Fruit fly (Drosophila melanogaster) whole organism, embryonic: ENCODE data around the gene AstA-R1.

ENCODE experiments used
- Asciz ChIP-seq: fragments of 200-800 bp; sonication (Bioruptor generic); optimal IDR thresholded peaks from 2 replicates; lab custom pipeline; 2017; ENCODE audit warnings: missing biosample characterization, mild to moderate bottlenecking, missing genetic modification characterization, missing genetic modification reagents
- CG1024 ChIP-seq: fragments of 200-800 bp; sonication (Bioruptor generic); IDR thresholded peaks from 2 replicates; pipeline ENCODE4 v1.3.6; 2022; ENCODE audit warnings: missing biosample characterization, missing genetic modification characterization
- CG10565 ChIP-seq: fragments of 200-800 bp; sonication (Bioruptor generic); optimal IDR thresholded peaks from 3 replicates; lab custom pipeline; 2016; ENCODE audit warnings: missing biosample characterization, mild to moderate bottlenecking, missing genetic modification characterization
- CG11456 ChIP-seq: fragments of 200-800 bp; sonication (Bioruptor generic); IDR thresholded peaks from 3 replicates; pipeline ENCODE4 v1.3.6; 2022; ENCODE audit warnings: missing biosample characterization, missing genetic modification characterization
- CG12659 ChIP-seq: fragments of 200-800 bp; sonication (Bioruptor generic); optimal IDR thresholded peaks from 3 replicates; lab custom pipeline; 2017; ENCODE audit warnings: mild to moderate bottlenecking, missing biosample characterization, missing genetic modification reagents, missing genetic modification characterization
- CG13424 ChIP-seq: fragments of 200-800 bp; sonication (Bioruptor generic); optimal IDR thresholded peaks from 2 replicates; lab custom pipeline; 2019; ENCODE audit warnings: missing biosample characterization, mild to moderate bottlenecking, missing genetic modification characterization, moderate library complexity
- CG14441 ChIP-seq: fragments of 200-800 bp; sonication (Bioruptor generic); IDR thresholded peaks from 2 replicates; pipeline ENCODE4 v1.3.6; 2022; ENCODE audit warnings: missing biosample characterization, missing genetic modification characterization
- CG1647 ChIP-seq: fragments of 200-800 bp; sonication (Bioruptor generic); optimal IDR thresholded peaks from 3 replicates; lab custom pipeline; 2016; ENCODE audit warnings: missing biosample characterization, missing genetic modification characterization
- CG17612 ChIP-seq: fragments of 200-800 bp; sonication (Bioruptor generic); IDR thresholded peaks from 2 replicates; pipeline ENCODE4 v1.3.6; 2022; ENCODE audit warnings: missing biosample characterization, missing genetic modification characterization
- CG17802 ChIP-seq: fragments of 200-800 bp; sonication (Bioruptor generic); optimal IDR thresholded peaks from 2 replicates; lab custom pipeline; 2018; ENCODE audit warnings: missing biosample characterization, mild to moderate bottlenecking, missing genetic modification characterization, moderate library complexity
- CG17912 ChIP-seq: fragments of 200-800 bp; sonication (Bioruptor generic); optimal IDR thresholded peaks from 2 replicates; lab custom pipeline; 2018; ENCODE audit warnings: missing biosample characterization, mild to moderate bottlenecking, missing genetic modification characterization
- CG18011 ChIP-seq: fragments of 200-800 bp; sonication (Bioruptor generic); optimal IDR thresholded peaks from 2 replicates; lab custom pipeline; 2017; ENCODE audit warnings: missing biosample characterization, missing genetic modification characterization, mild to moderate bottlenecking, moderate library complexity, missing genotype
- CG18764 ChIP-seq: fragments of 200-800 bp; sonication (Bioruptor generic); optimal IDR thresholded peaks from 3 replicates; lab custom pipeline; 2016; ENCODE audit warnings: missing biosample characterization, missing genetic modification characterization
- CG30403 ChIP-seq: fragments of 200-800 bp; sonication (Bioruptor generic); optimal IDR thresholded peaks from 3 replicates; lab custom pipeline; 2016; ENCODE audit warnings: missing biosample characterization, missing genetic modification characterization
- CG3065 ChIP-seq: fragments of 200-800 bp; sonication (Bioruptor generic); optimal IDR thresholded peaks from 2 replicates; lab custom pipeline; 2016; ENCODE audit warnings: missing biosample characterization, missing genetic modification characterization
- CG32532 ChIP-seq: fragments of 200-800 bp; sonication (Bioruptor generic); IDR thresholded peaks from 2 replicates; pipeline ENCODE4 v1.3.6; 2022; ENCODE audit warnings: missing biosample characterization, missing genetic modification characterization
- CG3407 ChIP-seq: fragments of 200-800 bp; sonication (Bioruptor generic); optimal IDR thresholded peaks from 2 replicates; lab custom pipeline; 2018; ENCODE audit warnings: missing biosample characterization, mild to moderate bottlenecking, missing genetic modification characterization
- CG34224 ChIP-seq: fragments of 200-800 bp; sonication (Bioruptor generic); IDR thresholded peaks from 3 replicates; pipeline ENCODE4 v1.3.6; 2022; ENCODE audit warnings: missing biosample characterization, missing genetic modification characterization; ENCODE audit not compliant: partially characterized antibody
- CG4282 ChIP-seq: fragments of 200-800 bp; sonication (Bioruptor generic); optimal IDR thresholded peaks from 2 replicates; lab custom pipeline; 2016; ENCODE audit warnings: missing biosample characterization, missing genetic modification characterization
- CG4707 ChIP-seq: fragments of 200-800 bp; sonication (Bioruptor generic); optimal IDR thresholded peaks from 2 replicates; lab custom pipeline; 2018; ENCODE audit warnings: missing biosample characterization, mild to moderate bottlenecking, missing genetic modification characterization, moderate library complexity
- CG6765 ChIP-seq: fragments of 200-800 bp; sonication (Bioruptor generic); optimal IDR thresholded peaks from 3 replicates; lab custom pipeline; 2017; ENCODE audit warnings: missing biosample characterization, mild to moderate bottlenecking, missing genetic modification characterization
- CG6791 ChIP-seq: fragments of 200-800 bp; sonication (Bioruptor generic); IDR thresholded peaks from 3 replicates; pipeline ENCODE4 v1.3.6; 2022; ENCODE audit warnings: missing biosample characterization, missing genetic modification characterization; ENCODE audit not compliant: partially characterized antibody
- CG7357 ChIP-seq: fragments of 200-800 bp; sonication (Bioruptor generic); IDR thresholded peaks from 3 replicates; pipeline ENCODE4 v1.3.6; 2022; ENCODE audit warnings: missing biosample characterization, missing genetic modification characterization
- CG8290 ChIP-seq, 3 experiments: fragments of 200-800 bp; sonication (Bioruptor generic); optimal IDR thresholded peaks; 2 replicates each; lab custom pipeline; 2016 to 2019; ENCODE audit warnings: missing biosample characterization in 3 of 3, missing genetic modification characterization in 3 of 3, mild to moderate bottlenecking in 2 of 3, moderate library complexity in 1 of 3
- CG8944 ChIP-seq: fragments of 200-800 bp; sonication (Bioruptor generic); optimal IDR thresholded peaks from 3 replicates; lab custom pipeline; 2016; ENCODE audit warnings: missing biosample characterization, missing genetic modification characterization
- CG9932 ChIP-seq: fragments of 200-800 bp; sonication (Bioruptor generic); IDR thresholded peaks from 2 replicates; pipeline ENCODE4 v1.3.6; 2022; ENCODE audit warnings: missing biosample characterization, missing genetic modification characterization
- CkIIα-i1 ChIP-seq: fragments of 200-800 bp; sonication (Bioruptor generic); IDR thresholded peaks from 2 replicates; pipeline ENCODE4 v1.3.6; 2022; ENCODE audit warnings: missing biosample characterization, missing genetic modification characterization
- D19B ChIP-seq: fragments of 200-800 bp; sonication (Bioruptor generic); optimal IDR thresholded peaks from 2 replicates; lab custom pipeline; 2017; ENCODE audit warnings: missing biosample characterization, mild to moderate bottlenecking, missing genetic modification characterization
- Doc3 ChIP-seq: fragments of 200-800 bp; sonication (Bioruptor generic); IDR thresholded peaks from 3 replicates; pipeline ENCODE4 v1.3.6; 2022; ENCODE audit warnings: missing biosample characterization, missing genetic modification characterization; ENCODE audit not compliant: partially characterized antibody
- Hr78 ChIP-seq, 2 experiments: fragments of 200-800 bp in 1 of 2; fragments of >200 bp in 1 of 2; sonication (Bioruptor generic) in 1 of 2; optimal IDR thresholded peaks; 2 replicates each; lab custom pipeline; 2017 to 2019; ENCODE audit warnings: missing biosample characterization in 2 of 2, missing genetic modification characterization in 2 of 2, mild to moderate bottlenecking in 1 of 2, moderate library complexity in 1 of 2
- Meics ChIP-seq: fragments of 200-800 bp; sonication (Bioruptor generic); optimal IDR thresholded peaks from 2 replicates; lab custom pipeline; 2017; ENCODE audit warnings: missing biosample characterization, mild to moderate bottlenecking, missing genetic modification characterization
- Nf-YC ChIP-seq: fragments of 200-800 bp; optimal IDR thresholded peaks from 3 replicates; lab custom pipeline; 2019; ENCODE audit warnings: missing biosample characterization, mild to moderate bottlenecking, missing genetic modification characterization, moderate library complexity
- PHDP ChIP-seq: fragments of 200-800 bp; sonication (Bioruptor generic); optimal IDR thresholded peaks from 3 replicates; lab custom pipeline; 2018; ENCODE audit warnings: missing biosample characterization, mild to moderate bottlenecking, missing genetic modification characterization, moderate library complexity
- Sry-δ ChIP-seq: fragments of 200-800 bp; sonication (Bioruptor generic); optimal IDR thresholded peaks from 2 replicates; lab custom pipeline; 2016; ENCODE audit warnings: missing biosample characterization, missing genetic modification characterization
- Xrp1 ChIP-seq: fragments of 200-800 bp; sonication (Bioruptor generic); IDR thresholded peaks from 2 replicates; pipeline ENCODE4 v1.3.6; 2022; ENCODE audit warnings: missing biosample characterization, missing genetic modification characterization
- aop ChIP-seq: fragments of 200-800 bp; sonication (Bioruptor generic); IDR thresholded peaks from 2 replicates; pipeline ENCODE4 v1.3.6; 2022; ENCODE audit warnings: missing biosample characterization, missing genetic modification characterization
- chinmo ChIP-seq: fragments of 200-800 bp; sonication (Bioruptor generic); IDR thresholded peaks from 4 replicates; pipeline ENCODE4 v1.3.6; 2022; ENCODE audit warnings: missing biosample characterization, missing genetic modification characterization; ENCODE audit not compliant: partially characterized antibody
- chn ChIP-seq: fragments of 200-800 bp; sonication (Bioruptor generic); optimal IDR thresholded peaks from 2 replicates; lab custom pipeline; 2016; ENCODE audit warnings: missing biosample characterization, missing genetic modification characterization
- en ChIP-seq: fragments of 200-800 bp; sonication (Bioruptor generic); optimal IDR thresholded peaks from 2 replicates; lab custom pipeline; 2016; ENCODE audit warnings: missing biosample characterization, missing genetic modification characterization
- insv ChIP-seq, 2 experiments: fragments of 200-800 bp; sonication (Bioruptor generic); optimal IDR thresholded peaks; 3 replicates each; lab custom pipeline; 2016 to 2018; ENCODE audit warnings: missing biosample characterization in 2 of 2, missing genetic modification characterization in 2 of 2
- jumu ChIP-seq: fragments of 200-800 bp; sonication (Bioruptor generic); optimal IDR thresholded peaks from 3 replicates; lab custom pipeline; 2016; ENCODE audit warnings: missing biosample characterization, missing genetic modification characterization
- lab ChIP-seq: fragments of 200-800 bp; sonication (Bioruptor generic); optimal IDR thresholded peaks from 3 replicates; lab custom pipeline; 2017; ENCODE audit warnings: missing biosample characterization, missing genetic modification characterization, mild to moderate bottlenecking, moderate library complexity, missing genetic modification reagents
- odd ChIP-seq: fragments of 200-800 bp; sonication (Bioruptor generic); optimal IDR thresholded peaks from 2 replicates; lab custom pipeline; 2017; ENCODE audit warnings: missing biosample characterization, mild to moderate bottlenecking, missing genetic modification characterization
- pb ChIP-seq: fragments of 200-800 bp; sonication (Bioruptor generic); optimal IDR thresholded peaks from 3 replicates; lab custom pipeline; 2016; ENCODE audit warnings: missing biosample characterization, missing genetic modification characterization
- row ChIP-seq: fragments of 200-800 bp; sonication (Bioruptor generic); IDR thresholded peaks from 3 replicates; pipeline ENCODE4 v1.3.6; 2022; ENCODE audit warnings: missing biosample characterization, missing genetic modification characterization
- salm ChIP-seq: fragments of 200-800 bp; sonication (Bioruptor generic); optimal IDR thresholded peaks from 2 replicates; lab custom pipeline; 2018; ENCODE audit warnings: missing biosample characterization, mild to moderate bottlenecking, missing genetic modification characterization
- sima ChIP-seq: fragments of 200-800 bp; sonication (Bioruptor generic); optimal IDR thresholded peaks from 2 replicates; lab custom pipeline; 2016; ENCODE audit warnings: missing biosample characterization, missing genetic modification characterization
- slou ChIP-seq: fragments of 200-800 bp; sonication (Bioruptor generic); optimal IDR thresholded peaks from 3 replicates; lab custom pipeline; 2016; ENCODE audit warnings: missing biosample characterization, missing genetic modification characterization
- stwl ChIP-seq: fragments of 200-800 bp; sonication (Bioruptor generic); optimal IDR thresholded peaks from 3 replicates; lab custom pipeline; 2018; ENCODE audit warnings: missing biosample characterization, mild to moderate bottlenecking, missing genetic modification characterization, moderate library complexity
- tna ChIP-seq: fragments of 200-800 bp; sonication (Bioruptor generic); IDR thresholded peaks from 2 replicates; pipeline ENCODE4 v1.3.6; 2022; ENCODE audit warnings: missing biosample characterization, missing genetic modification characterization; ENCODE audit not compliant: partially characterized antibody

AstA-R1 gene

DNA sequence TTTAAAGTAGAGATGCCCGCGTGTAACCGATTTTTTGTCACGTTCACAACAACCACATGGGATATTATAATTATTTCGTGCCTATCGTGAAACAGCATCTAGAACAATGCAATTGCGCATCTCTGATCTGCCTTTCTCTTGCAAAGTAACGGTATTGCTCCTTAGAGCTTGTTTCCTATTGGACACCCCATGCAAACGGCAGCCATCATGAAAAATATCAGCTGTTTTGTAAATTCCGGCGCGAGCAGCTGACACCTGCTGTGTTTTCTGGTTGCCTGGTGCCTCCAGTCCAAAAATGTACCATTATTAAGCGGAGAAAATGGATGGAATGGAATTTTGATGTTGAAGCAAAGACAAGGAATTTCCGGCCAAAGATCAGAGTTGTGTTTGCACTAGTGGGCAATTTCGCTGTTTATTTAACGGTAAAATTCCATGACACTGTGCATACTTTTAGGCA, 129.9 kb downstream of the AstA-R1 start (continued):
- peak; percentile 12 for TF ChIP-seq CG12659 (GFP tag; lab: Kevin White, UChicago)
- no peak for TF ChIP-seq CG17612 (GFP tag; lab: Robert Waterston, UW)
- no peak for TF ChIP-seq CG9932 (GFP tag; lab: Robert Waterston, UW)
- no peak for TF ChIP-seq slou (GFP tag; lab: Kevin White, UChicago)
- no peak for TF ChIP-seq CG8290 (GFP tag; optimal IDR thresholded peaks at IDR 0.05; lab: Kevin White, UChicago)
- peak; percentile 35 to 42 for TF ChIP-seq CG8290 (tag; optimal IDR thresholded peaks at IDR 0.05; lab: Kevin White, UChicago)
- no peak for TF ChIP-seq jumu (GFP tag; lab: Kevin White, UChicago)
- no peak for TF ChIP-seq CG1024 (GFP tag; lab: Robert Waterston, UW)
- no peak for TF ChIP-seq CG7357 (GFP tag; lab: Robert Waterston, UW)
- TF ChIP-seq CG10565 (GFP tag; lab: Kevin White, UChicago) = no peak
- no peak for TF ChIP-seq CG4282 (GFP tag; lab: Kevin White, UChicago)
- no peak for TF ChIP-seq odd (GFP tag; lab: Kevin White, UChicago)
- no peak for TF ChIP-seq salm (tag; lab: Kevin White, UChicago)
- no peak for TF ChIP-seq CG13424 (tag; lab: Kevin White, UChicago)
- peak; percentile 94 for TF ChIP-seq Nf-YC (tag; lab: Kevin White, UChicago)
- TF ChIP-seq chn (GFP tag; lab: Kevin White, UChicago) = no peak
- peak; percentile 79 for TF ChIP-seq CG34224 (GFP tag; lab: Robert Waterston, UW)
- peak; percentile 27 for TF ChIP-seq CG4707 (GFP tag; lab: Kevin White, UChicago)
- no peak for TF ChIP-seq aop (GFP tag; lab: Robert Waterston, UW)
- TF ChIP-seq PHDP (tag; lab: Kevin White, UChicago) = no peak
- TF ChIP-seq CG18011 (GFP tag; lab: Kevin White, UChicago) = no peak
- TF ChIP-seq CG8944 = no peak
- TF ChIP-seq Xrp1 (GFP tag; lab: Robert Waterston, UW) = peak; percentile 35; the same call in 1 of the 2 replicates
- no peak for TF ChIP-seq CG6765 (GFP tag; lab: Kevin White, UChicago)
- peak; percentile 86 for TF ChIP-seq row (GFP tag; lab: Robert Waterston, UW)
- peak; percentile 80 for TF ChIP-seq CG6791 (GFP tag; lab: Robert Waterston, UW)
- no peak for TF ChIP-seq CG14441 (GFP tag; lab: Robert Waterston, UW)
- TF ChIP-seq lab (GFP tag; lab: Kevin White, UChicago) = no peak
- TF ChIP-seq CG32532 (GFP tag; lab: Robert Waterston, UW) = no peak
- no peak for TF ChIP-seq D19B (GFP tag; lab: Kevin White, UChicago)
- TF ChIP-seq CG18764 (GFP tag; lab: Kevin White, UChicago) = no peak
- TF ChIP-seq Asciz = peak; percentile 4
- TF ChIP-seq CG17802 (tag; lab: Kevin White, UChicago) = no peak
- peak; percentile 35 for TF ChIP-seq stwl (tag; lab: Kevin White, UChicago)
- TF ChIP-seq Meics = no peak
- TF ChIP-seq CG30403 (GFP tag; lab: Kevin White, UChicago) = no peak
- TF ChIP-seq CG17912 (GFP tag; lab: Kevin White, UChicago) = peak; percentile 28
- TF ChIP-seq Sry-δ = peak; percentile 11
- no peak for TF ChIP-seq sima (GFP tag; lab: Kevin White, UChicago)
- peak; percentile 15 for TF ChIP-seq CG3407 (GFP tag; lab: Kevin White, UChicago)
- no peak for TF ChIP-seq CG1647 (GFP tag; lab: Kevin White, UChicago)
- no peak for TF ChIP-seq en
- no peak for TF ChIP-seq CkIIα-i1 (GFP tag; lab: Robert Waterston, UW)
- TF ChIP-seq Doc3 = peak; percentile 85
- no peak for TF ChIP-seq pb (GFP tag; lab: Kevin White, UChicago)
- no peak for TF ChIP-seq CG3065 (GFP tag; lab: Kevin White, UChicago)
- TF ChIP-seq tna (GFP tag; lab: Robert Waterston, UW) = no peak; the same call in 1 of the 2 replicates
- peak in 1 of 2 experiments; percentile 65 for TF ChIP-seq insv (GFP tag; optimal IDR thresholded peaks at IDR 0.05; lab: Kevin White, UChicago)
- TF ChIP-seq CG11456 (GFP tag; lab: Robert Waterston, UW) = no peak
- TF ChIP-seq chinmo = no peak; the same call in 3 of the 4 replicates
- TF ChIP-seq Hr78 (GFP tag; optimal IDR thresholded peaks at IDR 0.05; lab: Kevin White, UChicago) = no peak
